Worm (Caenorhabditis elegans): Measurements from ENCODE around the gene glb-24.

- TF ChIP-seq tbx-2 (tag; optimal IDR thresholded peaks at IDR 0.05) (no peak), fax-1 (tag; optimal IDR thresholded peaks at IDR 0.05) (no peak), pros-1 (tag; optimal IDR thresholded peaks at IDR 0.05) (no peak), unc-55 (GFP tag; optimal IDR thresholded peaks at IDR 0.05) (no peak)
These were observed 33.4 kb downstream of the glb-24 start for ce11 chrV:12852355-12852754.
